Fruit fly (Drosophila melanogaster) whole organism, pupa: ENCODE data around the gene Hr83.
A peak's percentile ranks its signal among the peaks of the same experiment; 100 is the strongest.

Experiments used
- CG10348 ChIP-seq: fragments of 200-800 bp; sonication (Bioruptor generic); IDR thresholded peaks from 2 replicates; pipeline ENCODE4 v1.3.6; 2022; ENCODE audit warnings: missing biosample characterization, missing genetic modification characterization
- CG12605 ChIP-seq: fragments of 200-800 bp; sonication (Bioruptor generic); IDR thresholded peaks from 2 replicates; pipeline ENCODE4 v1.3.6; 2022; ENCODE audit warnings: missing biosample characterization, missing genetic modification characterization
- CG13204 ChIP-seq: fragments of 200-800 bp; sonication (Bioruptor generic); optimal IDR thresholded peaks from 2 replicates; lab custom pipeline; 2018; ENCODE audit warnings: missing biosample characterization, mild to moderate bottlenecking, missing genetic modification characterization, moderate library complexity
- CG14655 ChIP-seq: fragments of 200-800 bp; sonication (Bioruptor generic); optimal IDR thresholded peaks from 3 replicates; lab custom pipeline; 2017; ENCODE audit warnings: mild to moderate bottlenecking, missing biosample characterization, missing genetic modification reagents, missing genetic modification characterization
- CG15710 ChIP-seq: fragments of 200-800 bp; sonication (Bioruptor generic); optimal IDR thresholded peaks from 2 replicates; lab custom pipeline; 2018; ENCODE audit warnings: missing biosample characterization, mild to moderate bottlenecking, missing genetic modification characterization, moderate library complexity
- CG17806 ChIP-seq: fragments of 200-800 bp; sonication (Bioruptor generic); optimal IDR thresholded peaks from 2 replicates; lab custom pipeline; 2018; ENCODE audit warnings: missing biosample characterization, mild to moderate bottlenecking, missing genetic modification characterization, moderate library complexity
- CG32121 ChIP-seq: fragments of 200-800 bp; sonication (Bioruptor generic); IDR thresholded peaks from 2 replicates; pipeline ENCODE4 v1.3.6; 2022; ENCODE audit warnings: missing biosample characterization, missing genetic modification characterization
- CG34367 ChIP-seq: fragments of 200-800 bp; sonication (Bioruptor generic); optimal IDR thresholded peaks from 2 replicates; lab custom pipeline; 2018; ENCODE audit warnings: missing biosample characterization, mild to moderate bottlenecking, missing genetic modification characterization
- CG4496 ChIP-seq: fragments of 200-800 bp; sonication (Bioruptor generic); IDR thresholded peaks from 3 replicates; pipeline ENCODE4 v1.3.6; 2022; ENCODE audit warnings: missing biosample characterization, missing genetic modification characterization
- CG8159 ChIP-seq: fragments of 200-800 bp; sonication (Bioruptor generic); optimal IDR thresholded peaks from 3 replicates; lab custom pipeline; 2018; ENCODE audit warnings: missing biosample characterization, mild to moderate bottlenecking, missing genetic modification characterization, moderate library complexity
- CG8301 ChIP-seq: fragments of 200-800 bp; sonication (Bioruptor generic); optimal IDR thresholded peaks from 2 replicates; lab custom pipeline; 2018; ENCODE audit warnings: missing biosample characterization, mild to moderate bottlenecking, missing genetic modification characterization
- CG9948 ChIP-seq: fragments of 200-800 bp; sonication (Bioruptor generic); optimal IDR thresholded peaks from 2 replicates; lab custom pipeline; 2018; ENCODE audit warnings: missing biosample characterization, mild to moderate bottlenecking, missing genetic modification characterization, moderate library complexity
- D1 ChIP-seq: fragments of 200-800 bp; sonication (Bioruptor generic); optimal IDR thresholded peaks from 2 replicates; lab custom pipeline; 2018; ENCODE audit warnings: missing biosample characterization, mild to moderate bottlenecking, missing genetic modification characterization, moderate library complexity
- EcR ChIP-seq: fragments of 200-800 bp; sonication (Bioruptor generic); optimal IDR thresholded peaks from 3 replicates; lab custom pipeline; 2019; ENCODE audit warnings: missing biosample characterization, missing genetic modification characterization, mild to moderate bottlenecking, moderate library complexity, missing genetic modification reagents
- Ets98B ChIP-seq: fragments of 200-800 bp; sonication (Bioruptor generic); IDR thresholded peaks from 2 replicates; pipeline ENCODE4 v1.3.6; 2022; ENCODE audit warnings: missing biosample characterization, missing genetic modification characterization
- Pif1A ChIP-seq: fragments of 200-800 bp; sonication (Bioruptor generic); optimal IDR thresholded peaks from 3 replicates; lab custom pipeline; 2016; ENCODE audit warnings: missing biosample characterization, missing genetic modification characterization
- Pif1B ChIP-seq: fragments of 200-800 bp; sonication (Bioruptor generic); optimal IDR thresholded peaks from 3 replicates; lab custom pipeline; 2016; ENCODE audit warnings: missing biosample characterization, missing genetic modification characterization
- Snoo ChIP-seq: fragments of 200-800 bp; sonication (Bioruptor generic); optimal IDR thresholded peaks from 3 replicates; lab custom pipeline; 2017; ENCODE audit warnings: missing biosample characterization, mild to moderate bottlenecking, missing genetic modification characterization, inconsistent platforms
- fd96Ca ChIP-seq: fragments of 200-800 bp; sonication (Bioruptor generic); IDR thresholded peaks from 3 replicates; pipeline ENCODE4 v1.3.6; 2022; ENCODE audit warnings: missing biosample characterization, missing genetic modification characterization
- gl ChIP-seq: fragments of 200-800 bp; sonication (Bioruptor generic); optimal IDR thresholded peaks from 2 replicates; lab custom pipeline; 2018; ENCODE audit warnings: missing biosample characterization, mild to moderate bottlenecking, missing genetic modification characterization
- rn ChIP-seq: fragments of 200-800 bp; sonication (Bioruptor generic); IDR thresholded peaks from 2 replicates; pipeline ENCODE4 v1.3.6; 2022; ENCODE audit warnings: missing biosample characterization, missing genetic modification characterization

Hr83 gene

dm6 chr3R:6351181-6351580 is 2.1 kb downstream of the Hr83 start:
- no peak for TF ChIP-seq CG32121 (GFP tag; lab: Robert Waterston, UW)
- peak; percentile 23 for TF ChIP-seq EcR
- peak; percentile 16; the same call in 1 of the 3 replicates for TF ChIP-seq CG4496 (GFP tag; lab: Robert Waterston, UW)

DNA sequence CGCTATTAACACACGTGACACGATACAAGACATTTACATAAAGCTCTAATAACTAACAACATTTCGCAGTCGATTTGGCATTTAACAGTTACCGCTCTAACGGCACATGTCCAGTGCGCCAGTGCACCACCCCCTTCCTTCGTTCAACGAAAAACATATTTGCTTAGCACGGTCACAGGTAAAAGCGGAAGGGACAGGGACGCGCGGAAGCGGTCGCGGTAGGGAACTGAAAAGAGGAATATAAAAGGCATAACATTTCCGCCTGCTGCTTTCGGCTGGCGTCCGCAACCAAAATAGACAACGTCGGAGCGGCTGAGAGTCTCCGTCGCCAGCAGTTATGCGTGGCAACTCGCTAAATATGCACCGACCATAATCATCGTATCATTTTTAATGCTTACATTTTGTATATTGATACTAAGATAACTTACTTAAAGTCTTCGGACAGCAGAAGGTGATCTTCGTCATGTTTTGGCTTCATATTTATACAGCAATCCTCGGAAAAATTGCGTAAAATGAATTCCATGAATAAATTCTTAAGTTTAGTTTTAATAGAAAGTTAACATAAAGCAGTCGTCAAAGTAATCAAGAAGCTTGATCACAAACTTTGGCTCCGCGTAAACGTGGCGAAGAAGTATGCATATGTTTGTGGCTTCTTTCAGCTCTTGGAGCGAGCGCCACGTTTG is 2.8 kb downstream of the Hr83 start:
- peak; percentile 75 for TF ChIP-seq CG8301 (tag; lab: Kevin White, UChicago)
- no peak for TF ChIP-seq Snoo
- TF ChIP-seq CG9948 (tag; lab: Kevin White, UChicago), result peak; percentile 30
- no peak for TF ChIP-seq CG13204 (GFP tag; lab: Kevin White, UChicago)
- 0 out of 2 replicates have a peak, but pooled peaks have one; percentile 22 for TF ChIP-seq Ets98B
- TF ChIP-seq Pif1A (GFP tag; lab: Kevin White, UChicago), result peak; percentile 59
- no peak for TF ChIP-seq D1
- TF ChIP-seq Pif1B, result peak; percentile 27
- TF ChIP-seq rn (GFP tag; lab: Robert Waterston, UW), result no peak
- no peak for TF ChIP-seq gl
- peak; percentile 46; the same call in 1 of the 3 replicates for TF ChIP-seq fd96Ca (GFP tag; lab: Robert Waterston, UW)
- TF ChIP-seq CG34367 (tag; lab: Kevin White, UChicago), result peak; percentile 6
- peak; percentile 26 for TF ChIP-seq CG15710 (tag; lab: Kevin White, UChicago)
- TF ChIP-seq CG10348, result no peak
- TF ChIP-seq CG32121 (GFP tag; lab: Robert Waterston, UW), result peak; percentile 54; the same call in 1 of the 2 replicates
- no peak for TF ChIP-seq CG12605 (GFP tag; lab: Robert Waterston, UW)
- TF ChIP-seq CG14655 (GFP tag; lab: Kevin White, UChicago), result peak; percentile 80
- 0 out of 3 replicates have a peak, but pooled peaks have one; percentile 5 for TF ChIP-seq CG4496 (GFP tag; lab: Robert Waterston, UW)
- peak; percentile 30 for TF ChIP-seq CG8159 (tag; lab: Kevin White, UChicago)
- no peak for TF ChIP-seq EcR
- peak; percentile 31 for TF ChIP-seq CG17806 (tag; lab: Kevin White, UChicago)

DNA sequence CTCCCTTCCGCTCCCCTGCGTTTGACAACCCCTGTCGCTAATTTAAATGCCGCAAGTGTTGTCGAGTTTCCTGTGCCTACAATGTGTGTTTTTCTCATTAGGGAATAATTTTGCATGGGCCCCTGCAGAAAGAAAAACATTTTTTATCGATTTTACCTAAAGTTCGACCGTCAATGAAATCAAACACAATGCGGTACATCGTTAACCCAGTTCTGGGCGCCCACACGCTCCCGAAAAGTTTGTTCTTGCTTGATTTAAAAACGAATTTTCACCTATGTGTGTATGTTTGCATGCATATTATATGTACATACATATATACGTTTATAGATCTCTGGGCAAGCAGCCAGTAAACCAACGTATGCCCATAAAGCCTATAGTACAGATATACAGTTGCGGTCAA is 3.4 kb downstream of the Hr83 start:
- TF ChIP-seq CG8301 (tag; lab: Kevin White, UChicago), result no peak
- no peak for TF ChIP-seq Snoo
- TF ChIP-seq CG12605 (GFP tag; lab: Robert Waterston, UW), result no peak

DNA sequence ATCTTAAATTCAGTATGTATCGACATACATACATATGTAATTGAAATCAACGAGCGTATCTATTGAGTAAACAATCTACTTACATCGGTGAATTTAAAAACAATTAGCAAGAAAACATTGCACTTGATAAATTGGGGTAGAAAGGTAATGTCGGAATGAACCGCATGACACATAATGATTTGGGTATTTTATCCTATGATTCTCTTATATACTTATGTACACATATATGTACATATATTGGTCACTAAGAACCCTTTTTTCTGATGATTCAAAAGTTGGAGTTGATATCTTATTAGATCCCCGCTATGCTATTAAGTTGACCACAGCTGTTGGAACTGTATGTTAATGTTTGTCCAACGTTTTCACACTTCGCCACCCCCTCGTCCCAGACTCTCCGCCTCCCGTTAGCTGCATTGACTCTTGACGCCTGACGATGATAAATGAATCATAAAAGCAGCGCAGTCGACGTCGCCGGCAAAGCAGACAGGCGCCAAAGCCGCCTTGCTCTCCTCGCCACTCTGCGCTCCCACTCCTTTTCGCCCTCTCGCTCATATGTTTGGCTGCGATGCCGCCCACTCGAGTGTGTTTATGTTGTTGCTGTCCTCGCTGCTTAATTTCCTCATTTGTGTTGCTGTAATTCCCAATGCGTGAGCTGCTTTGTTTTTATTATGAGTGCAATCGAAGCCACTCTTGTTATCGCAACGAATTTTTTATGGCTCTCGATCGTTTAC is 4.0 kb downstream of the Hr83 start:
- peak; percentile 36 for TF ChIP-seq CG34367 (tag; lab: Kevin White, UChicago)
- peak; percentile 28 for TF ChIP-seq CG13204 (GFP tag; lab: Kevin White, UChicago)
- TF ChIP-seq CG8159 (tag; lab: Kevin White, UChicago), result peak; percentile 50
- no peak for TF ChIP-seq CG12605 (GFP tag; lab: Robert Waterston, UW)
- peak; percentile 54 for TF ChIP-seq CG9948 (tag; lab: Kevin White, UChicago)
- no peak for TF ChIP-seq rn (GFP tag; lab: Robert Waterston, UW)
- peak; percentile 24 for TF ChIP-seq EcR
- TF ChIP-seq CG10348, result 0 out of 2 replicates have a peak, but pooled peaks have one; percentile 19
- TF ChIP-seq CG17806 (tag; lab: Kevin White, UChicago), result peak; percentile 31
- TF ChIP-seq CG4496 (GFP tag; lab: Robert Waterston, UW), result peak; percentile 60; the same call in 2 of the 3 replicates
- TF ChIP-seq D1, result no peak
- peak; percentile 69 for TF ChIP-seq CG8301 (tag; lab: Kevin White, UChicago)
- no peak for TF ChIP-seq Pif1B
- peak; percentile 37; the same call in 1 of the 2 replicates for TF ChIP-seq CG32121 (GFP tag; lab: Robert Waterston, UW)
- TF ChIP-seq CG15710 (tag; lab: Kevin White, UChicago), result peak; percentile 43
- TF ChIP-seq Ets98B, result no peak; the same call in 1 of the 2 replicates
- peak; percentile 77 for TF ChIP-seq CG14655 (GFP tag; lab: Kevin White, UChicago)

- no peak for TF ChIP-seq CG13204 (GFP tag; lab: Kevin White, UChicago)
- TF ChIP-seq CG32121 (GFP tag; lab: Robert Waterston, UW), result peak; percentile 54
- TF ChIP-seq CG10348, result no peak
- TF ChIP-seq gl, result peak; percentile 39
- peak; percentile 82 for TF ChIP-seq Pif1A (GFP tag; lab: Kevin White, UChicago)
- no peak for TF ChIP-seq CG12605 (GFP tag; lab: Robert Waterston, UW)
- peak; percentile 73 for TF ChIP-seq Pif1B
- peak; percentile 39 for TF ChIP-seq D1
- peak; percentile 84 for TF ChIP-seq CG8159 (tag; lab: Kevin White, UChicago)
- no peak for TF ChIP-seq CG14655 (GFP tag; lab: Kevin White, UChicago)
- peak; percentile 70 for TF ChIP-seq CG34367 (tag; lab: Kevin White, UChicago)
- TF ChIP-seq CG17806 (tag; lab: Kevin White, UChicago), result peak; percentile 79
- peak; percentile 82 for TF ChIP-seq CG8301 (tag; lab: Kevin White, UChicago)
- no peak for TF ChIP-seq fd96Ca (GFP tag; lab: Robert Waterston, UW)
- no peak for TF ChIP-seq rn (GFP tag; lab: Robert Waterston, UW)
- TF ChIP-seq CG4496 (GFP tag; lab: Robert Waterston, UW), result peak; percentile 72; the same call in 2 of the 3 replicates
- peak; percentile 79 for TF ChIP-seq CG9948 (tag; lab: Kevin White, UChicago)
- TF ChIP-seq Snoo, result peak; percentile 65
- TF ChIP-seq Ets98B, result no peak; the same call in 1 of the 2 replicates
- no peak for TF ChIP-seq EcR
- TF ChIP-seq CG15710 (tag; lab: Kevin White, UChicago), result peak; percentile 71
Observed at dm6 chr3R:6353624-6354352, 4.7 kb downstream of the Hr83 start.
